Worm (Caenorhabditis elegans) whole organism, young adult: Measurements from ENCODE around the gene F36A4.5.

Experiments used
- C17E4.6 ChIP-seq: fragments of 200-800 bp; sonication (Bioruptor generic); IDR thresholded peaks from 2 replicates; pipeline ENCODE4 v1.3.6; 2022; ENCODE audit warnings: missing genetic modification reagents, missing genetic modification characterization, missing compliant biosample characterization
- F22D6.2 ChIP-seq: sonication (generic microtip); optimal IDR thresholded peaks from 2 replicates; lab custom pipeline; 2016; ENCODE audit warnings: mild to moderate bottlenecking, missing genetic modification characterization, missing compliant biosample characterization
- K12H6.12 ChIP-seq: fragments of 200-800 bp; sonication (Bioruptor generic); optimal IDR thresholded peaks from 2 replicates; lab custom pipeline; 2018; ENCODE audit warnings: mild to moderate bottlenecking, missing genetic modification characterization, missing compliant biosample characterization
- ZK185.1 ChIP-seq: sonication (generic microtip); optimal IDR thresholded peaks from 2 replicates; lab custom pipeline; 2016; ENCODE audit warnings: mild to moderate bottlenecking, missing genetic modification characterization, missing compliant biosample characterization; ENCODE audit not compliant: poor library complexity, severe bottlenecking
- attf-6 ChIP-seq: fragments of 200-800 bp; sonication (Bioruptor generic); IDR thresholded peaks from 2 replicates; pipeline ENCODE4 v1.3.6; 2022; ENCODE audit warnings: missing genetic modification reagents, missing genetic modification characterization, missing compliant biosample characterization
- ceh-40 ChIP-seq: fragments of 200-800 bp; sonication (Bioruptor generic); IDR thresholded peaks from 2 replicates; pipeline ENCODE4 v1.3.6; 2022; ENCODE audit warnings: missing genetic modification characterization, missing compliant biosample characterization
- ceh-91 ChIP-seq: fragments of 200-800 bp; sonication (Bioruptor generic); IDR thresholded peaks from 2 replicates; pipeline ENCODE4 v1.3.6; 2022; ENCODE audit warnings: missing genetic modification reagents, missing genetic modification characterization, missing compliant biosample characterization
- hrde-1 ChIP-seq: sonication (generic microtip); optimal IDR thresholded peaks from 2 replicates; lab custom pipeline; 2016; ENCODE audit warnings: missing genetic modification characterization, mild to moderate bottlenecking, missing compliant biosample characterization, moderate library complexity, missing genotype, missing genetic modification reagents, borderline replicate concordance
- nfya-1 ChIP-seq: sonication (generic microtip); optimal IDR thresholded peaks from 2 replicates; lab custom pipeline; 2017; ENCODE audit warnings: antibody characterized with exemption, missing compliant biosample characterization, missing genetic modification characterization, borderline replicate concordance; ENCODE audit not compliant: insufficient read depth
- pbrm-1 ChIP-seq: fragments of 200-800 bp; sonication (Bioruptor generic); IDR thresholded peaks from 2 replicates; pipeline ENCODE4 v1.3.6; 2022; ENCODE audit warnings: missing genetic modification reagents, missing genetic modification characterization, missing compliant biosample characterization
- pha-4 ChIP-seq: fragments of 150-350 bp; sonication (generic microtip); optimal IDR thresholded peaks from 2 replicates; lab custom pipeline; 2014; ENCODE audit warnings: missing biosample characterization, missing genetic modification reagents, missing genetic modification characterization
- repo-1 ChIP-seq: sonication (generic microtip); optimal IDR thresholded peaks from 2 replicates; lab custom pipeline; 2017; ENCODE audit warnings: mild to moderate bottlenecking, missing genetic modification characterization, missing compliant biosample characterization
- unc-130 ChIP-seq: sonication (generic microtip); optimal IDR thresholded peaks from 2 replicates; lab custom pipeline; 2016; ENCODE audit warnings: missing genetic modification reagents, missing genetic modification characterization, missing compliant biosample characterization
- unc-62 ChIP-seq: fragments of 150-350 bp; optimal IDR thresholded peaks from 2 replicates; lab custom pipeline; 2014; ENCODE audit warnings: missing biosample characterization, missing genetic modification reagents, missing genetic modification characterization

ce11 chrIV:4247334-4247733 lies 18.0 kb upstream of the F36A4.5 start:
- TF ChIP-seq hrde-1 (tag; lab: Kevin White, UChicago) (no peak), nfya-1 (tag; lab: Kevin White, UChicago) (no peak), pbrm-1 (GFP tag; lab: Robert Waterston, UW) (no peak), pha-4 (tag; lab: Kevin White, UChicago) (no peak), K12H6.12 (no peak), attf-6 (no peak), ceh-91 (GFP tag; lab: Robert Waterston, UW) (no peak), ZK185.1 (tag; lab: Kevin White, UChicago) (no peak), unc-130 (GFP tag; lab: Kevin White, UChicago) (no peak), F22D6.2 (no peak), repo-1 (tag; lab: Kevin White, UChicago) (no peak), C17E4.6 (GFP tag; lab: Robert Waterston, UW) (no peak), unc-62 (GFP tag; lab: Kevin White, UChicago) (no peak), ceh-40 (GFP tag; lab: Robert Waterston, UW) (no peak)
